Worm (Caenorhabditis elegans) whole organism, L2 larva: ENCODE measurements around the gene cnc-9.

ENCODE experiments used
- C34F6.9 ChIP-seq: fragments of 150-350 bp; optimal IDR thresholded peaks from 2 replicates; lab custom pipeline; 2014; ENCODE audit warnings: missing biosample characterization, missing genetic modification characterization
- ceh-82 ChIP-seq: fragments of 150-350 bp; optimal IDR thresholded peaks from 2 replicates; lab custom pipeline; 2014; ENCODE audit warnings: missing biosample characterization, missing genetic modification characterization
- crh-2 ChIP-seq: sonication (generic microtip); optimal IDR thresholded peaks from 2 replicates; lab custom pipeline; 2017; ENCODE audit warnings: missing biosample characterization, missing genetic modification characterization
- elt-3 ChIP-seq: sonication (generic microtip); optimal IDR thresholded peaks from 2 replicates; lab custom pipeline; 2017; ENCODE audit warnings: missing biosample characterization, missing genetic modification characterization
- fos-1 ChIP-seq: fragments of 150-350 bp; optimal IDR thresholded peaks from 2 replicates; lab custom pipeline; 2014; ENCODE audit warnings: missing biosample characterization, missing genetic modification characterization
- lsy-2 ChIP-seq, 2 experiments: fragments of 150-350 bp in 1 of 2; sonication (generic microtip) in 1 of 2; optimal IDR thresholded peaks; 2 replicates each; lab custom pipeline; 2014 to 2017; ENCODE audit warnings: missing biosample characterization in 2 of 2, missing genetic modification characterization in 2 of 2
- nhr-12 ChIP-seq: fragments of 150-350 bp; optimal IDR thresholded peaks from 2 replicates; lab custom pipeline; 2014; ENCODE audit warnings: missing biosample characterization, missing genetic modification characterization
- snpc-4 ChIP-seq: fragments of 150-350 bp; optimal IDR thresholded peaks from 2 replicates; lab custom pipeline; 2014; ENCODE audit warnings: missing biosample characterization, missing genetic modification characterization
- unc-39 ChIP-seq: fragments of 150-350 bp; optimal IDR thresholded peaks from 2 replicates; lab custom pipeline; 2014; ENCODE audit warnings: missing biosample characterization, missing genetic modification characterization

DNA sequence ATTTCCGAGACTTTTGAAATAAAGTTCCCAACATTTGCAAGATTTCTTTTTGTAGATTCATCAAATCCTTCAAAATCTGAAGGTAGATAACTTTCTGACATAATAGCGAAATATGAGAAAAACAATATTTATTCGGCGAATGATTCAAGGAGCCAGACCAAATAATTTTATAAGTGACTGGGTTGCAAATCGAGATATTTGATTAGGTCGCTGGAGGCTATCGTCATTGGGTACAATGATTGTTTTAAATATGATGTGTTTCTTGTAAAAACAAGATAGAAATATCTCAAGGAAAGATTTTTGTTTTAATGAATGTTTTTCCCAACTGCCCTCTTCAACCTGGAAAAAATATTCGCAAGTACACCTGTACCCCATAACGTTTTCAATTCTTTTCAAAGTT, 28.9 kb upstream of the cnc-9 start, which contains the start of gene srw-69:
- TF ChIP-seq nhr-12 (tag; lab: Kevin White, UChicago), result no peak
- no peak for TF ChIP-seq fos-1 (tag; lab: Kevin White, UChicago)
- no peak for TF ChIP-seq unc-39 (tag; lab: Kevin White, UChicago)
- no peak for TF ChIP-seq snpc-4 (tag; lab: Kevin White, UChicago)
- no peak for TF ChIP-seq ceh-82
- no peak for TF ChIP-seq crh-2
- no peak for TF ChIP-seq lsy-2 (tag; optimal IDR thresholded peaks at IDR 0.05; lab: Kevin White, UChicago)
- no peak for TF ChIP-seq elt-3
- no peak for TF ChIP-seq C34F6.9
